Worm (Caenorhabditis elegans) whole organism, late embryonic: ENCODE data around the gene lgc-46.

Source experiments
- C08G9.2 ChIP-seq: sonication (generic microtip); optimal IDR thresholded peaks from 2 replicates; lab custom pipeline; 2016; ENCODE audit warnings: mild to moderate bottlenecking, missing genetic modification characterization, moderate library complexity, missing compliant biosample characterization
- K02D7.2 ChIP-seq: sonication (generic microtip); optimal IDR thresholded peaks from 2 replicates; lab custom pipeline; 2017; ENCODE audit warnings: mild to moderate bottlenecking, missing genetic modification characterization, missing compliant biosample characterization
- ahr-1 ChIP-seq: sonication (generic microtip); optimal IDR thresholded peaks from 2 replicates; lab custom pipeline; 2016; ENCODE audit warnings: missing genetic modification characterization, missing compliant biosample characterization
- ama-1 ChIP-seq: fragments of 150-350 bp; optimal IDR thresholded peaks from 2 replicates; lab custom pipeline; 2014
- ceh-18 ChIP-seq: sonication (generic microtip); optimal IDR thresholded peaks from 2 replicates; lab custom pipeline; 2016; ENCODE audit warnings: missing genetic modification characterization, missing compliant biosample characterization
- ceh-19 ChIP-seq: fragments of 200-800 bp; sonication (Bioruptor generic); optimal IDR thresholded peaks from 2 replicates; lab custom pipeline; 2018; ENCODE audit warnings: mild to moderate bottlenecking, missing genetic modification characterization, missing compliant biosample characterization
- ceh-24 ChIP-seq: sonication (generic microtip); optimal IDR thresholded peaks from 2 replicates; lab custom pipeline; 2016; ENCODE audit warnings: mild to moderate bottlenecking, missing genetic modification characterization, missing compliant biosample characterization
- ceh-31 ChIP-seq: sonication (generic microtip); optimal IDR thresholded peaks from 2 replicates; lab custom pipeline; 2016; ENCODE audit warnings: missing genetic modification characterization, missing compliant biosample characterization
- ceh-34 ChIP-seq: sonication (generic microtip); optimal IDR thresholded peaks from 2 replicates; lab custom pipeline; 2016; ENCODE audit warnings: mild to moderate bottlenecking, missing genetic modification characterization, missing compliant biosample characterization
- ceh-45 ChIP-seq: fragments of 200-800 bp; sonication (Bioruptor generic); IDR thresholded peaks from 2 replicates; pipeline ENCODE4 v1.3.6; 2022; ENCODE audit warnings: missing genetic modification reagents, missing genetic modification characterization, missing compliant biosample characterization
- ceh-48 ChIP-seq: sonication (generic microtip); optimal IDR thresholded peaks from 2 replicates; lab custom pipeline; 2016; ENCODE audit warnings: missing genetic modification characterization, inconsistent platforms, missing compliant biosample characterization
- ceh-6 ChIP-seq: fragments of 200-800 bp; sonication (Bioruptor generic); optimal IDR thresholded peaks from 2 replicates; lab custom pipeline; 2018; ENCODE audit warnings: mild to moderate bottlenecking, missing genetic modification characterization, missing compliant biosample characterization
- dmd-4 ChIP-seq: sonication (generic microtip); optimal IDR thresholded peaks from 2 replicates; lab custom pipeline; 2016; ENCODE audit warnings: borderline replicate concordance, missing genetic modification characterization, missing compliant biosample characterization
- dve-1 ChIP-seq: sonication (generic microtip); optimal IDR thresholded peaks from 2 replicates; lab custom pipeline; 2017; ENCODE audit warnings: antibody characterized with exemption, mild to moderate bottlenecking, missing genetic modification characterization, missing compliant biosample characterization
- elt-2 ChIP-seq: sonication (generic microtip); optimal IDR thresholded peaks from 2 replicates; lab custom pipeline; 2016; ENCODE audit warnings: missing genetic modification reagents, missing genetic modification characterization, missing compliant biosample characterization
- elt-4 ChIP-seq: sonication (generic microtip); optimal IDR thresholded peaks from 2 replicates; lab custom pipeline; 2016; ENCODE audit warnings: missing genetic modification characterization, missing compliant biosample characterization
- ets-4 ChIP-seq: sonication (generic microtip); optimal IDR thresholded peaks from 2 replicates; lab custom pipeline; 2016; ENCODE audit warnings: missing genetic modification characterization, missing compliant biosample characterization
- eyg-1 ChIP-seq: sonication (generic microtip); optimal IDR thresholded peaks from 2 replicates; lab custom pipeline; 2016; ENCODE audit warnings: missing genotype, missing genetic modification characterization, missing compliant biosample characterization
- fax-1 ChIP-seq: sonication (generic microtip); optimal IDR thresholded peaks from 2 replicates; lab custom pipeline; 2016; ENCODE audit warnings: missing genotype, missing genetic modification characterization, missing compliant biosample characterization
- fkh-10 ChIP-seq: fragments of 150-350 bp; optimal IDR thresholded peaks from 2 replicates; lab custom pipeline; 2014; ENCODE audit warnings: missing biosample characterization, missing genetic modification reagents, missing genetic modification characterization
- fkh-6 ChIP-seq: sonication (generic microtip); optimal IDR thresholded peaks from 2 replicates; lab custom pipeline; 2016; ENCODE audit warnings: missing genetic modification characterization, missing compliant biosample characterization
- gmeb-2 ChIP-seq: sonication (generic microtip); optimal IDR thresholded peaks from 2 replicates; lab custom pipeline; 2016; ENCODE audit warnings: missing genetic modification characterization, inconsistent platforms, missing compliant biosample characterization
- hlh-13 ChIP-seq: fragments of 200-800 bp; sonication (Bioruptor generic); optimal IDR thresholded peaks from 2 replicates; lab custom pipeline; 2018; ENCODE audit warnings: mild to moderate bottlenecking, missing genetic modification characterization, missing compliant biosample characterization
- hlh-6 ChIP-seq: sonication (generic microtip); optimal IDR thresholded peaks from 2 replicates; lab custom pipeline; 2016; ENCODE audit warnings: missing genotype, missing genetic modification characterization, missing compliant biosample characterization
- hlh-8 ChIP-seq: sonication (generic microtip); optimal IDR thresholded peaks from 2 replicates; lab custom pipeline; 2016; ENCODE audit warnings: missing genotype, missing genetic modification characterization, missing compliant biosample characterization
- lim-6 ChIP-seq: sonication (generic microtip); optimal IDR thresholded peaks from 2 replicates; lab custom pipeline; 2016; ENCODE audit warnings: missing genetic modification characterization, missing compliant biosample characterization
- lin-11 ChIP-seq: fragments of 200-800 bp; sonication (Bioruptor generic); optimal IDR thresholded peaks from 2 replicates; lab custom pipeline; 2018; ENCODE audit warnings: mild to moderate bottlenecking, missing genetic modification characterization, missing compliant biosample characterization
- madf-2 ChIP-seq: sonication (generic microtip); optimal IDR thresholded peaks from 2 replicates; lab custom pipeline; 2017; ENCODE audit warnings: missing genetic modification characterization, missing compliant biosample characterization
- mec-3 ChIP-seq: sonication (generic microtip); optimal IDR thresholded peaks from 2 replicates; lab custom pipeline; 2016; ENCODE audit warnings: borderline replicate concordance, missing genetic modification characterization, missing compliant biosample characterization
- nfya-1 ChIP-seq: sonication (generic microtip); optimal IDR thresholded peaks from 2 replicates; lab custom pipeline; 2017; ENCODE audit warnings: missing genetic modification characterization, mild to moderate bottlenecking, missing compliant biosample characterization, antibody characterized with exemption, moderate library complexity
- odd-2 ChIP-seq: sonication (generic microtip); optimal IDR thresholded peaks from 2 replicates; lab custom pipeline; 2017; ENCODE audit warnings: antibody characterized with exemption, mild to moderate bottlenecking, missing genetic modification characterization, missing compliant biosample characterization
- pag-3 ChIP-seq: sonication (generic microtip); optimal IDR thresholded peaks from 2 replicates; lab custom pipeline; 2016; ENCODE audit warnings: missing compliant biosample characterization, missing genetic modification characterization, borderline replicate concordance
- pat-9 ChIP-seq: fragments of 200-800 bp; sonication (Bioruptor generic); optimal IDR thresholded peaks from 2 replicates; lab custom pipeline; 2018; ENCODE audit warnings: mild to moderate bottlenecking, missing genetic modification characterization, moderate library complexity, missing compliant biosample characterization
- pax-1 ChIP-seq: fragments of 150-350 bp; optimal IDR thresholded peaks from 2 replicates; lab custom pipeline; 2014; ENCODE audit warnings: missing biosample characterization, missing genetic modification characterization
- pqm-1 ChIP-seq: sonication (generic microtip); optimal IDR thresholded peaks from 2 replicates; lab custom pipeline; 2016; ENCODE audit warnings: missing genetic modification characterization, missing compliant biosample characterization
- rnt-1 ChIP-seq: sonication (generic microtip); optimal IDR thresholded peaks from 2 replicates; lab custom pipeline; 2016; ENCODE audit warnings: missing genetic modification characterization, missing compliant biosample characterization
- sox-2 ChIP-seq: fragments of 200-800 bp; sonication (Bioruptor generic); IDR thresholded peaks from 2 replicates; pipeline ENCODE4 v1.3.6; 2022; ENCODE audit warnings: missing genetic modification reagents, missing genetic modification characterization, missing compliant biosample characterization
- ttx-3 ChIP-seq: sonication (generic microtip); optimal IDR thresholded peaks from 2 replicates; lab custom pipeline; 2016; ENCODE audit warnings: missing genetic modification reagents, missing genetic modification characterization, missing compliant biosample characterization
- unc-3 ChIP-seq, 2 experiments: fragments of 200-800 bp in 1 of 2; sonication (Bioruptor generic) in 1 of 2; sonication (generic microtip) in 1 of 2; conservative IDR thresholded peaks in 1 of 2; optimal IDR thresholded peaks in 1 of 2; 2 replicates each; pipeline versions ENCODE4 v1.3.6 to Lab custom; 2016 to 2022; ENCODE audit warnings: missing compliant biosample characterization in 2 of 2, missing genetic modification characterization in 2 of 2, missing genetic modification reagents in 1 of 2
- unc-86 ChIP-seq: sonication (generic microtip); optimal IDR thresholded peaks from 2 replicates; lab custom pipeline; 2016; ENCODE audit warnings: missing genetic modification characterization, missing compliant biosample characterization
- zip-5 ChIP-seq: sonication (generic microtip); optimal IDR thresholded peaks from 2 replicates; lab custom pipeline; 2016; ENCODE audit warnings: missing genetic modification characterization, missing compliant biosample characterization
- ztf-16 ChIP-seq: sonication (generic microtip); optimal IDR thresholded peaks from 2 replicates; lab custom pipeline; 2017; ENCODE audit warnings: missing genetic modification characterization, missing compliant biosample characterization

lgc-46 gene

ce11 chrIII:1122239-1122638 lies 13.6 kb downstream of the lgc-46 start (continued):
- TF ChIP-seq ets-4 (tag; lab: Kevin White, UChicago) (no peak), ceh-18 (peak; percentile 15), ahr-1 (tag; lab: Kevin White, UChicago) (no peak), lim-6 (no peak), fkh-10 (GFP tag; lab: Kevin White, UChicago) (no peak), ztf-16 (tag; lab: Kevin White, UChicago) (peak; percentile 57), sox-2 (GFP tag; lab: Robert Waterston, UW) (no peak), ceh-34 (tag; lab: Kevin White, UChicago) (peak; percentile 18), C08G9.2 (no peak), hlh-8 (tag; lab: Kevin White, UChicago) (no peak), hlh-13 (GFP tag; lab: Kevin White, UChicago) (peak; percentile 63), ama-1 (lab: Kevin White, UChicago) (no peak), fkh-6 (tag; lab: Kevin White, UChicago) (no peak), ceh-19 (GFP tag; lab: Kevin White, UChicago) (peak; percentile 66), unc-86 (no peak), elt-4 (tag; lab: Kevin White, UChicago) (no peak), rnt-1 (peak; percentile 34), odd-2 (no peak), zip-5 (tag; lab: Kevin White, UChicago) (peak; percentile 33), dmd-4 (tag; lab: Kevin White, UChicago) (no peak), eyg-1 (tag; lab: Kevin White, UChicago) (no peak), pqm-1 (no peak), ceh-6 (GFP tag; lab: Kevin White, UChicago) (peak; percentile 75), ceh-24 (tag; lab: Kevin White, UChicago) (no peak), mec-3 (tag; lab: Kevin White, UChicago) (no peak), K02D7.2 (tag; lab: Kevin White, UChicago) (peak; percentile 39), gmeb-2 (tag; lab: Kevin White, UChicago) (peak; percentile 72), nfya-1 (peak; percentile 1)

- TF ChIP-seq elt-2 (peak; percentile 68), dmd-4 (tag; lab: Kevin White, UChicago) (no peak), ttx-3 (tag; lab: Kevin White, UChicago) (no peak), ceh-31 (tag; lab: Kevin White, UChicago) (no peak), pax-1 (tag; lab: Kevin White, UChicago) (no peak)
Measured at ce11 chrIII:1115793-1116516, 19.9 kb downstream of the lgc-46 start, which contains the start of the genes F58B6.1 and acsd-1. Gene F58B6.1, minus strand, starts transcription at chrIII:1115925. Gene acsd-1, plus strand, starts transcription at chrIII:1116466.

ce11 chrIII:1102908-1103307 lies 32.9 kb downstream of the lgc-46 start, which contains the start of gene exc-6:
Gene exc-6, plus strand, starts transcription at chrIII:1103208.
- TF ChIP-seq madf-2 (tag; lab: Kevin White, UChicago) (no peak), pag-3 (tag; lab: Kevin White, UChicago) (no peak), unc-3 (GFP tag; conservative IDR thresholded peaks at IDR 0.05; lab: Robert Waterston, UW) (no peak), unc-3 (tag; optimal IDR thresholded peaks at IDR 0.05; lab: Kevin White, UChicago) (no peak), C08G9.2 (no peak), dve-1 (tag; lab: Kevin White, UChicago) (no peak), ceh-18 (no peak), ceh-45 (GFP tag; lab: Robert Waterston, UW) (no peak), lin-11 (tag; lab: Kevin White, UChicago) (no peak), ttx-3 (tag; lab: Kevin White, UChicago) (no peak), pat-9 (tag; lab: Kevin White, UChicago) (no peak), lim-6 (no peak), hlh-6 (no peak), ceh-48 (tag; lab: Kevin White, UChicago) (no peak), ceh-6 (GFP tag; lab: Kevin White, UChicago) (no peak), fax-1 (no peak)
